Worm (Caenorhabditis elegans): Measurements from ENCODE around the gene Y105C5B.17.
A peak's percentile ranks its signal among the peaks of the same experiment; 100 is the strongest.

The Y105C5B.17 gene

ce11 chrIV:15962219-15962762 lies 610 bp upstream of the Y105C5B.17 start, which contains the start of gene lgc-19:
Gene lgc-19, minus strand, starts transcription at chrIV:15962712.
- TF ChIP-seq unc-62 (GFP tag; optimal IDR thresholded peaks at IDR 0.05), result no peak
- no peak for TF ChIP-seq peb-1 (tag; optimal IDR thresholded peaks at IDR 0.05)
- TF ChIP-seq mab-5 (tag; optimal IDR thresholded peaks at IDR 0.05), result no peak
- no peak for TF ChIP-seq nhr-237 (tag; optimal IDR thresholded peaks at IDR 0.05)
- TF ChIP-seq R02D3.7 (tag; optimal IDR thresholded peaks at IDR 0.05), result no peak
- TF ChIP-seq crh-2 (tag; optimal IDR thresholded peaks at IDR 0.05), result no peak
- TF ChIP-seq C34F6.9 (tag; optimal IDR thresholded peaks at IDR 0.05), result no peak
- no peak for TF ChIP-seq lsy-2 (tag; optimal IDR thresholded peaks at IDR 0.05)
- TF ChIP-seq ceh-16 (tag; optimal IDR thresholded peaks at IDR 0.05), result no peak
- TF ChIP-seq nhr-23 (tag; optimal IDR thresholded peaks at IDR 0.05), result no peak
- no peak for TF ChIP-seq skn-1 (tag; optimal IDR thresholded peaks at IDR 0.05)
- TF ChIP-seq sem-4 (tag; optimal IDR thresholded peaks at IDR 0.05), result no peak
- TF ChIP-seq ztf-1 (GFP tag; conservative IDR thresholded peaks at IDR 0.05), result no peak
- no peak for TF ChIP-seq ztf-11 (tag; optimal IDR thresholded peaks at IDR 0.05)
- no peak for TF ChIP-seq fos-1 (tag; optimal IDR thresholded peaks at IDR 0.05)

- TF ChIP-seq mdl-1 (tag; optimal IDR thresholded peaks at IDR 0.05) (no peak), ama-1 (optimal IDR thresholded peaks at IDR 0.05) (no peak), unc-62 (GFP tag; optimal IDR thresholded peaks at IDR 0.05) (no peak), peb-1 (tag; optimal IDR thresholded peaks at IDR 0.05) (no peak), unc-39 (tag; optimal IDR thresholded peaks at IDR 0.05) (no peak), snpc-4 (tag; optimal IDR thresholded peaks at IDR 0.05) (no peak), nhr-237 (tag; optimal IDR thresholded peaks at IDR 0.05) (no peak)
Measured at ce11 chrIV:15964307-15964706, 1.4 kb downstream of the Y105C5B.17 start, which contains the start of gene Y105C5B.18. Gene Y105C5B.18, plus strand, starts transcription at chrIV:15964607.

ce11 chrIV:15983920-15984631 lies 21.2 kb downstream of the Y105C5B.17 start, which contains the start of gene Y105C5B.19:
Gene Y105C5B.19, minus strand, starts transcription at chrIV:15983970.
- TF ChIP-seq unc-39 (tag; optimal IDR thresholded peaks at IDR 0.05), result no peak
- no peak for TF ChIP-seq peb-1 (tag; optimal IDR thresholded peaks at IDR 0.05)
- TF ChIP-seq nhr-77 (tag; optimal IDR thresholded peaks at IDR 0.05), result no peak
- TF ChIP-seq snpc-4 (tag; optimal IDR thresholded peaks at IDR 0.05), result no peak
- TF ChIP-seq skn-1 (tag; optimal IDR thresholded peaks at IDR 0.05), result no peak
- TF ChIP-seq sma-3 (GFP tag; optimal IDR thresholded peaks at IDR 0.05), result no peak
- no peak for TF ChIP-seq nhr-10 (tag; optimal IDR thresholded peaks at IDR 0.05)
- peak; percentile 73 for TF ChIP-seq unc-55 (GFP tag; optimal IDR thresholded peaks at IDR 0.05)
- no peak for TF ChIP-seq nhr-11 (tag; optimal IDR thresholded peaks at IDR 0.05)
- TF ChIP-seq nhr-21 (tag; optimal IDR thresholded peaks at IDR 0.05), result no peak
- no peak for TF ChIP-seq Y55F3AM.14 (GFP tag; optimal IDR thresholded peaks at IDR 0.05)
- no peak for TF ChIP-seq ztf-11 (tag; optimal IDR thresholded peaks at IDR 0.05)
- TF ChIP-seq C34F6.9 (tag; optimal IDR thresholded peaks at IDR 0.05), result peak; percentile 72
- TF ChIP-seq aly-2 (tag; optimal IDR thresholded peaks at IDR 0.05), result no peak
- TF ChIP-seq fos-1 (tag; optimal IDR thresholded peaks at IDR 0.05), result no peak
- peak; percentile 42 for TF ChIP-seq crh-2 (tag; optimal IDR thresholded peaks at IDR 0.05)
- TF ChIP-seq mbf-1 (tag; optimal IDR thresholded peaks at IDR 0.05), result no peak
- TF ChIP-seq nhr-129 (tag; optimal IDR thresholded peaks at IDR 0.05), result no peak
- TF ChIP-seq lin-13 (GFP tag; optimal IDR thresholded peaks at IDR 0.05), result peak; percentile 50
- TF ChIP-seq egl-27 (tag; optimal IDR thresholded peaks at IDR 0.05), result no peak
- no peak for TF ChIP-seq mab-5 (tag; optimal IDR thresholded peaks at IDR 0.05)
- TF ChIP-seq lin-11 (tag; optimal IDR thresholded peaks at IDR 0.05), result peak; percentile 19
- no peak for TF ChIP-seq elt-1 (tag; optimal IDR thresholded peaks at IDR 0.05)
- no peak for TF ChIP-seq sem-4 (tag; optimal IDR thresholded peaks at IDR 0.05)
- TF ChIP-seq ceh-16 (tag; optimal IDR thresholded peaks at IDR 0.05), result no peak
- TF ChIP-seq unc-62 (GFP tag; optimal IDR thresholded peaks at IDR 0.05), result no peak
- no peak for TF ChIP-seq nhr-6 (tag; optimal IDR thresholded peaks at IDR 0.05)
- TF ChIP-seq gmeb-1 (tag; optimal IDR thresholded peaks at IDR 0.05), result no peak
- TF ChIP-seq ztf-1 (GFP tag; conservative IDR thresholded peaks at IDR 0.05), result no peak
- TF ChIP-seq lsy-2 (tag; optimal IDR thresholded peaks at IDR 0.05), result no peak
- no peak for TF ChIP-seq dmd-4 (tag; optimal IDR thresholded peaks at IDR 0.05)
- TF ChIP-seq alr-1 (tag; optimal IDR thresholded peaks at IDR 0.05), result no peak
- TF ChIP-seq nhr-12 (tag; optimal IDR thresholded peaks at IDR 0.05), result no peak
- peak; percentile 40 for TF ChIP-seq F13H6.1 (tag; optimal IDR thresholded peaks at IDR 0.05)
- no peak for TF ChIP-seq nhr-25 (tag; optimal IDR thresholded peaks at IDR 0.05)
- TF ChIP-seq zag-1 (tag; optimal IDR thresholded peaks at IDR 0.05), result no peak

All from whole organism, L2 larva.